Fruit fly (Drosophila melanogaster) whole organism, wandering third instar larva: Measurements from ENCODE around the gene CG8870.

Experiments used
- Abd-B ChIP-seq: fragments of >200 bp; optimal IDR thresholded peaks from 2 replicates; lab custom pipeline; 2017; ENCODE audit warnings: missing biosample characterization, missing genetic modification characterization
- CG32264 ChIP-seq: fragments of 200-800 bp; sonication (Bioruptor generic); optimal IDR thresholded peaks from 2 replicates; lab custom pipeline; 2016; ENCODE audit warnings: missing biosample characterization, missing genetic modification characterization
- CG9705 ChIP-seq: fragments of 200-800 bp; sonication (Bioruptor generic); optimal IDR thresholded peaks from 2 replicates; lab custom pipeline; 2018; ENCODE audit warnings: missing biosample characterization, mild to moderate bottlenecking, missing genetic modification characterization
- CrebA ChIP-seq: fragments of 200-800 bp; sonication (Bioruptor generic); optimal IDR thresholded peaks from 2 replicates; lab custom pipeline; 2016; ENCODE audit warnings: missing biosample characterization, mild to moderate bottlenecking, missing genetic modification characterization, borderline replicate concordance
- Dfd ChIP-seq: fragments of >200 bp; optimal IDR thresholded peaks from 2 replicates; lab custom pipeline; 2017; ENCODE audit warnings: missing biosample characterization, missing genetic modification characterization
- Dif ChIP-seq: fragments of 200-275, 200-300 bp; sonication (Bioruptor generic); optimal IDR thresholded peaks from 2 replicates; lab custom pipeline; 2018; ENCODE audit warnings: missing biosample characterization, missing genetic modification characterization; ENCODE audit not compliant: partially characterized antibody
- GATAd ChIP-seq: sonication (Bioruptor generic); optimal IDR thresholded peaks from 2 replicates; lab custom pipeline; 2016; ENCODE audit warnings: missing biosample characterization, missing genetic modification characterization
- HLH106 ChIP-seq: fragments of 200-800 bp; optimal IDR thresholded peaks from 3 replicates; lab custom pipeline; 2019; ENCODE audit warnings: missing biosample characterization, mild to moderate bottlenecking, missing genetic modification characterization, moderate library complexity
- Hnf4 ChIP-seq: fragments of 200-800 bp; sonication (Bioruptor generic); optimal IDR thresholded peaks from 2 replicates; lab custom pipeline; 2016; ENCODE audit warnings: missing biosample characterization, mild to moderate bottlenecking, missing genetic modification characterization
- Hr78 ChIP-seq: fragments of >200 bp; optimal IDR thresholded peaks from 2 replicates; lab custom pipeline; 2017; ENCODE audit warnings: missing biosample characterization, missing genetic modification characterization
- Hr83 ChIP-seq: fragments of 200-300 bp; sonication (Bioruptor generic); optimal IDR thresholded peaks from 2 replicates; lab custom pipeline; 2016; ENCODE audit warnings: missing biosample characterization, mild to moderate bottlenecking, missing genetic modification characterization, moderate library complexity; ENCODE audit not compliant: poor library complexity, severe bottlenecking
- Jra ChIP-seq: sonication (Bioruptor generic); optimal IDR thresholded peaks from 2 replicates; lab custom pipeline; 2016; ENCODE audit warnings: missing biosample characterization, missing genetic modification characterization
- Mio ChIP-seq: sonication (Bioruptor generic); optimal IDR thresholded peaks from 2 replicates; lab custom pipeline; 2016; ENCODE audit warnings: missing biosample characterization, missing genetic modification characterization
- Myc ChIP-seq: fragments of >200 bp; optimal IDR thresholded peaks from 2 replicates; lab custom pipeline; 2017
- N ChIP-seq: fragments of >200 bp; optimal IDR thresholded peaks from 2 replicates; lab custom pipeline; 2018; ENCODE audit warnings: missing biosample characterization, missing external identifiers, missing genetic modification characterization
- OdsH ChIP-seq: fragments of 200-800 bp; sonication (Bioruptor generic); optimal IDR thresholded peaks from 2 replicates; lab custom pipeline; 2016; ENCODE audit warnings: missing biosample characterization, mild to moderate bottlenecking, missing genetic modification characterization
- Rel ChIP-seq, 2 experiments: fragments of 200-800 bp; sonication (Bioruptor generic) in 1 of 2; optimal IDR thresholded peaks; 2 replicates in 1 of 2; 3 replicates in 1 of 2; lab custom pipeline; 2016 to 2019; ENCODE audit warnings: mild to moderate bottlenecking in 2 of 2, missing biosample characterization in 2 of 2, missing genetic modification characterization in 2 of 2, moderate library complexity in 1 of 2
- Sp1 ChIP-seq: fragments of 200-800 bp; sonication (Bioruptor generic); optimal IDR thresholded peaks from 3 replicates; lab custom pipeline; 2019; ENCODE audit warnings: missing biosample characterization, mild to moderate bottlenecking, missing genetic modification characterization, moderate library complexity
- Vsx2 ChIP-seq: fragments of 200-300, 225-300 bp; sonication (Bioruptor generic); optimal IDR thresholded peaks from 2 replicates; lab custom pipeline; 2018; ENCODE audit warnings: missing biosample characterization, missing genetic modification characterization; ENCODE audit not compliant: partially characterized antibody
- br ChIP-seq: fragments of 200-800 bp; sonication (Bioruptor generic); optimal IDR thresholded peaks from 2 replicates; lab custom pipeline; 2016; ENCODE audit warnings: missing biosample characterization, missing genetic modification characterization
- brk ChIP-seq: fragments of 200-800 bp; sonication (Bioruptor generic); optimal IDR thresholded peaks from 2 replicates; lab custom pipeline; 2016; ENCODE audit warnings: missing biosample characterization, mild to moderate bottlenecking, missing genetic modification characterization
- dl ChIP-seq, 2 experiments: fragments of 175-275, 200-275 bp in 1 of 2; fragments of 200-275 bp in 1 of 2; sonication (Bioruptor generic); optimal IDR thresholded peaks; lab custom pipeline; 2018; ENCODE audit warnings: mild to moderate bottlenecking in 2 of 2, missing biosample characterization in 2 of 2, missing genetic modification characterization in 2 of 2, moderate library complexity in 2 of 2; ENCODE audit not compliant: partially characterized antibody in 2 of 2, insufficient read depth in 1 of 2
- dmrt93B ChIP-seq: fragments of 200-800 bp; sonication (Bioruptor generic); optimal IDR thresholded peaks from 2 replicates; lab custom pipeline; 2018; ENCODE audit warnings: missing biosample characterization, mild to moderate bottlenecking, missing genetic modification characterization
- dsf ChIP-seq: sonication (Bioruptor generic); optimal IDR thresholded peaks from 2 replicates; lab custom pipeline; 2016; ENCODE audit warnings: missing biosample characterization, missing genetic modification characterization, borderline replicate concordance
- ey ChIP-seq: fragments of 200-800 bp; sonication (Bioruptor generic); optimal IDR thresholded peaks from 2 replicates; lab custom pipeline; 2016; ENCODE audit warnings: missing biosample characterization, missing genetic modification characterization
- foxo ChIP-seq, 2 experiments: fragments of 200-800 bp; sonication (Bioruptor generic); optimal IDR thresholded peaks; 2 replicates in 1 of 2; 3 replicates in 1 of 2; lab custom pipeline; 2016 to 2017; ENCODE audit warnings: missing biosample characterization in 2 of 2, missing genetic modification characterization in 2 of 2
- fru ChIP-seq: fragments of 200-800 bp; sonication (Bioruptor generic); optimal IDR thresholded peaks from 3 replicates; lab custom pipeline; 2016; ENCODE audit warnings: missing biosample characterization, mild to moderate bottlenecking, missing genetic modification characterization
- h ChIP-seq: fragments of 200-800 bp; sonication (Bioruptor generic); optimal IDR thresholded peaks from 3 replicates; lab custom pipeline; 2016; ENCODE audit warnings: missing biosample characterization, mild to moderate bottlenecking, missing genetic modification characterization
- jim ChIP-seq: fragments of 175-275, 200-325 bp; sonication (Bioruptor generic); optimal IDR thresholded peaks from 2 replicates; lab custom pipeline; 2016; ENCODE audit warnings: missing biosample characterization, mild to moderate bottlenecking, missing genetic modification characterization
- lola ChIP-seq: fragments of >200 bp; optimal IDR thresholded peaks from 2 replicates; lab custom pipeline; 2017; ENCODE audit warnings: missing biosample characterization, missing genetic modification characterization
- pan ChIP-seq: fragments of >200 bp; optimal IDR thresholded peaks from 2 replicates; lab custom pipeline; 2017
- psq ChIP-seq: fragments of 200-800 bp; sonication (Bioruptor generic); optimal IDR thresholded peaks from 3 replicates; lab custom pipeline; 2017; ENCODE audit warnings: missing biosample characterization, mild to moderate bottlenecking, missing genetic modification characterization, moderate library complexity
- rgr ChIP-seq: fragments of 200-800 bp; sonication (Bioruptor generic); optimal IDR thresholded peaks from 3 replicates; lab custom pipeline; 2016; ENCODE audit warnings: missing biosample characterization, mild to moderate bottlenecking, missing genetic modification characterization
- sage ChIP-seq: fragments of 200-800 bp; sonication (Bioruptor generic); optimal IDR thresholded peaks from 2 replicates; lab custom pipeline; 2016; ENCODE audit warnings: missing biosample characterization, mild to moderate bottlenecking, missing genetic modification characterization
- sv ChIP-seq: fragments of 200-800 bp; sonication (Bioruptor generic); optimal IDR thresholded peaks from 3 replicates; lab custom pipeline; 2016; ENCODE audit warnings: missing biosample characterization, missing genetic modification characterization
- tai ChIP-seq: sonication (Bioruptor generic); optimal IDR thresholded peaks from 2 replicates; lab custom pipeline; 2016; ENCODE audit warnings: missing biosample characterization, missing genetic modification characterization
- usp ChIP-seq: fragments of >200 bp; optimal IDR thresholded peaks from 2 replicates; lab custom pipeline; 2017; ENCODE audit warnings: missing biosample characterization, missing genetic modification characterization
- woc ChIP-seq: sonication (Bioruptor generic); optimal IDR thresholded peaks from 2 replicates; lab custom pipeline; 2016; ENCODE audit warnings: missing biosample characterization, mild to moderate bottlenecking, missing genetic modification characterization

Gene CG8870

DNA sequence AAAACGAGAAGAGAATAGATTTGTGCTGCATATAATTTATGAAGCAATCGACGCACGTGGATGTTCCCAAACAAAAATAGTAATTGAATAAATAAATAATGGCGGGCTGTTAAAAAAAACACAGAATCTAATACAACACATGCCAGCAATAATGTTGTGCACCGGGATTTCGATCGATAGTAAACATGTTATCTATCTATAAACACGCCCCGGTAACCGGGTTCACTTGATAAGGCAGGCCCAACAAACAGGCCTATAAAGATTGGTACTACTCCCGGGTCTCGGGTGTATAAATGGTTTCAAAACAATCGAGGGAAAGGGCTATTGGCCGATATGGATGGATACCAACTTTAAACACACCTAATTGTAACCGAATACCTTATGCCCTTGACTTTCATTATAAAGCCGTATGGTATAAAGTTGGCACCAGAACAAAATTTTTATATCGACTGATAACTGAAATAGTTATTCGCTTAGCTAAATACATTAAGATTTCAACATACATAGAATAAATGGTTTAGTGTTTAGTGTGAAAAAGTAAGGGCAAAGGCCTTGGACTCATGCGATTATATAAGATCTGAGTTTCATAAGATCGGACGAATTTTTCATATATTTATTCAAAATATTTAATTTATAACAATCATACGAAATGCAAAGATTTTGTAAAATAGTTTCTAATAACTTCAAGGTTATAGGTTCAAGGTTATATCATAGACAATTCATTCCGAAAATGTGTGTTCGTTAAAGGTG, 13.8 kb upstream of the CG8870 start:
- TF ChIP-seq Abd-B (GFP tag; lab: Kevin White, UChicago) (no peak), pan (lab: Kevin White, UChicago) (no peak), usp (no peak), lola (GFP tag; lab: Kevin White, UChicago) (no peak), woc (GFP tag; lab: Kevin White, UChicago) (no peak), HLH106 (no peak), Myc (lab: Kevin White, UChicago) (no peak), foxo (GFP tag; optimal IDR thresholded peaks at IDR 0.05; lab: Kevin White, UChicago) (no peak), Hr83 (GFP tag; lab: Kevin White, UChicago) (no peak), psq (GFP tag; lab: Kevin White, UChicago) (no peak), h (GFP tag; lab: Kevin White, UChicago) (no peak), jim (GFP tag; lab: Kevin White, UChicago) (no peak), Dif (GFP tag; lab: Kevin White, UChicago) (no peak)

dm6 chr3R:13366561-13367518, 12.8 kb upstream of the CG8870 start, which contains the start of gene Elp6:
TSS of gene Elp6 (minus strand) at chr3R:13366910.
- TF ChIP-seq woc (GFP tag; lab: Kevin White, UChicago) (peak; percentile 72), Hnf4 (GFP tag; lab: Kevin White, UChicago) (peak; percentile 71), dmrt93B (GFP tag; lab: Kevin White, UChicago) (peak; percentile 82), brk (GFP tag; lab: Kevin White, UChicago) (peak; percentile 68), usp (no peak), HLH106 (peak; percentile 77), dl (GFP tag; optimal IDR thresholded peaks at IDR 0.05; lab: Kevin White, UChicago; ENCODE audit: insufficient read depth in 1 of 2, partially characterized antibody in 2 of 2) (no peak), Sp1 (GFP tag; lab: Kevin White, UChicago) (peak; percentile 79), dsf (peak; percentile 73), tai (GFP tag; lab: Kevin White, UChicago) (peak; percentile 85), lola (GFP tag; lab: Kevin White, UChicago) (no peak), fru (GFP tag; lab: Kevin White, UChicago) (peak; percentile 82), Vsx2 (no peak), CG32264 (GFP tag; lab: Kevin White, UChicago) (peak; percentile 32), sv (peak; percentile 54), N (GFP tag; lab: Kevin White, UChicago) (no peak), Dfd (GFP tag; lab: Kevin White, UChicago) (no peak), OdsH (GFP tag; lab: Kevin White, UChicago) (peak; percentile 79), Jra (GFP tag; lab: Kevin White, UChicago) (peak; percentile 80), GATAd (GFP tag; lab: Kevin White, UChicago) (peak; percentile 62), br (peak; percentile 69), Dif (GFP tag; lab: Kevin White, UChicago) (no peak), CG9705 (GFP tag; lab: Kevin White, UChicago) (peak; percentile 64), CrebA (GFP tag; lab: Kevin White, UChicago) (no peak), psq (GFP tag; lab: Kevin White, UChicago) (peak; percentile 77), h (GFP tag; lab: Kevin White, UChicago) (peak; percentile 80), ey (peak; percentile 78), pan (lab: Kevin White, UChicago) (no peak), jim (GFP tag; lab: Kevin White, UChicago) (no peak), Myc (lab: Kevin White, UChicago) (no peak), rgr (GFP tag; lab: Kevin White, UChicago) (peak; percentile 79), Rel (GFP tag; optimal IDR thresholded peaks at IDR 0.05; lab: Kevin White, UChicago) (no peak), Rel (tag; optimal IDR thresholded peaks at IDR 0.05; lab: Kevin White, UChicago) (no peak), sage (GFP tag; lab: Kevin White, UChicago) (peak; percentile 24), Mio (no peak), Hr83 (GFP tag; lab: Kevin White, UChicago) (no peak), foxo (GFP tag; optimal IDR thresholded peaks at IDR 0.05; lab: Kevin White, UChicago) (peak in 1 of 2 experiments; percentile 88), Hr78 (GFP tag; lab: Kevin White, UChicago) (no peak), Abd-B (GFP tag; lab: Kevin White, UChicago) (no peak)
- TF ChIP-seq, all 38 proteins: peak for 22
